Worm (Caenorhabditis elegans) whole organism, L4 larva: ENCODE measurements around the gene F46F5.13.

Experiments used
- R02D3.7 ChIP-seq: fragments of 150-350 bp; sonication (generic microtip); optimal IDR thresholded peaks from 3 replicates; lab custom pipeline; 2014; ENCODE audit warnings: missing biosample characterization, missing genetic modification characterization
- ceh-62 ChIP-seq: sonication (generic microtip); optimal IDR thresholded peaks from 2 replicates; lab custom pipeline; 2017; ENCODE audit warnings: missing biosample characterization, missing genetic modification characterization
- dpl-1 ChIP-seq: fragments of 150-350 bp; optimal IDR thresholded peaks from 2 replicates; lab custom pipeline; 2014; ENCODE audit warnings: missing biosample characterization, missing genetic modification reagents, missing genetic modification characterization
- lin-38 ChIP-seq: fragments of 200-800 bp; sonication (Bioruptor generic); IDR thresholded peaks from 2 replicates; pipeline ENCODE4 v1.3.6; 2022; ENCODE audit warnings: missing genetic modification reagents, missing genetic modification characterization, missing compliant biosample characterization
- nhr-237 ChIP-seq: sonication (generic microtip); optimal IDR thresholded peaks from 2 replicates; lab custom pipeline; 2017; ENCODE audit warnings: missing biosample characterization, missing genetic modification characterization
- nhr-28 ChIP-seq: fragments of 150-350 bp; optimal IDR thresholded peaks from 2 replicates; lab custom pipeline; 2014; ENCODE audit warnings: missing biosample characterization, missing genetic modification characterization
- pha-4 ChIP-seq, 2 experiments: fragments of 150-350 bp in 1 of 2; fragments of 200-800 bp in 1 of 2; sonication (Bioruptor generic) in 1 of 2; IDR thresholded peaks in 1 of 2; optimal IDR thresholded peaks in 1 of 2; 2 replicates each; pipeline versions ENCODE4 v1.3.6 to Lab custom; 2014 to 2022; ENCODE audit warnings: missing genetic modification characterization in 2 of 2, missing genetic modification reagents in 2 of 2, missing biosample characterization in 1 of 2, missing compliant biosample characterization in 1 of 2
- set-16 ChIP-seq: fragments of 200-800 bp; sonication (Bioruptor generic); IDR thresholded peaks from 2 replicates; pipeline ENCODE4 v1.3.6; 2022; ENCODE audit warnings: missing genetic modification reagents, missing genetic modification characterization, missing compliant biosample characterization
- unc-62 ChIP-seq, 3 experiments: fragments of 150-350 bp in 1 of 3; sonication (generic microtip); optimal IDR thresholded peaks in 2 of 3; peaks in 1 of 3; 1 replicate in 1 of 3; 2 replicates in 2 of 3; lab custom pipeline; 2014 to 2017; ENCODE audit warnings: missing biosample characterization in 3 of 3, missing genetic modification characterization in 3 of 3, missing genetic modification reagents in 3 of 3, missing genotype in 1 of 3

ce11 chrII:840131-840530, 37.0 kb downstream of the F46F5.13 start, which contains the start of gene clc-33:
- no peak for TF ChIP-seq R02D3.7 (tag; lab: Kevin White, UChicago)
- no peak for TF ChIP-seq pha-4 (GFP tag; IDR thresholded peaks at IDR 0.05; lab: Robert Waterston, UW)
- TF ChIP-seq pha-4 (tag; optimal IDR thresholded peaks at IDR 0.05; lab: Kevin White, UChicago), result no peak
- no peak for TF ChIP-seq ceh-62 (tag; lab: Kevin White, UChicago)
- TF ChIP-seq nhr-28 (tag; lab: Kevin White, UChicago), result no peak
- TF ChIP-seq dpl-1 (GFP tag; lab: Kevin White, UChicago), result no peak
- TF ChIP-seq set-16 (GFP tag; lab: Robert Waterston, UW), result no peak
- no peak for TF ChIP-seq lin-38 (GFP tag; lab: Robert Waterston, UW)
- no peak for TF ChIP-seq nhr-237 (tag; lab: Kevin White, UChicago)
- no peak for TF ChIP-seq unc-62 (GFP tag; optimal IDR thresholded peaks at IDR 0.05 in 1 of 2; lab: Kevin White, UChicago)
- TF ChIP-seq unc-62 (tag; optimal IDR thresholded peaks at IDR 0.05; lab: Kevin White, UChicago), result no peak
